Worm (Caenorhabditis elegans): Measurements from ENCODE around the gene vha-15.

DNA sequence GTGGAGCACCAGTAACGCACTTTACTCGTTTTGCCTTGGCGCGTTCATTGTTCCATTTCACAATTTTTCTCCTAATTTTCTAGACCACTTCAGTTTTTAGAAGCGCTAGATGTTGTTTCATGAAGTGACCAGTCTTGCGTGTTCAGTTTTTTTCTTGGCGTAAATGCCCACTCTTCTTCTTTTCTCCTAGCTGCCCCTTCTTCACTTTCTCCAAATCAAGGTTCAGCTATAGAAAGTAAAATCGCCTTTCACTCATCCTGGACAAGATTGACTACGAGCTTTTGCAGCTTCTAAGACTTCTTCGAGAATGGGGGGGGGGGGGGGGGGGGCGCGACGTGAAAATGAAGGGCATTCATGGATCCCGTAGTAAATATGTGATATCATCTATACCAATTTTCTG, 25.0 kb upstream of the vha-15 start:
- no peak for TF ChIP-seq F13C5.2 (tag; optimal IDR thresholded peaks at IDR 0.05)
- no peak for TF ChIP-seq ets-7 (tag; optimal IDR thresholded peaks at IDR 0.05)
- no peak for TF ChIP-seq hmbx-1 (tag; optimal IDR thresholded peaks at IDR 0.05)
- no peak for TF ChIP-seq aly-1 (tag; optimal IDR thresholded peaks at IDR 0.05)
- no peak for TF ChIP-seq B0310.2 (tag; optimal IDR thresholded peaks at IDR 0.05)
- no peak for TF ChIP-seq ama-1 (optimal IDR thresholded peaks at IDR 0.05)
- no peak for TF ChIP-seq tra-4 (tag; optimal IDR thresholded peaks at IDR 0.05)
- no peak for TF ChIP-seq flt-1 (GFP tag; IDR thresholded peaks at IDR 0.05)
- TF ChIP-seq pes-1 (GFP tag; IDR thresholded peaks at IDR 0.05), result no peak
- TF ChIP-seq ceh-36 (tag; optimal IDR thresholded peaks at IDR 0.05), result no peak
- no peak for TF ChIP-seq ceh-13 (GFP tag; optimal IDR thresholded peaks at IDR 0.05)
- TF ChIP-seq scrt-1 (GFP tag; IDR thresholded peaks at IDR 0.05), result no peak
- no peak for TF ChIP-seq tbx-37 (GFP tag; conservative IDR thresholded peaks at IDR 0.05)

All from whole organism, early embryonic.